Worm (Caenorhabditis elegans) whole organism, late embryonic: ENCODE results near the gene toe-2.

Experiments used
- F13H6.1 ChIP-seq: sonication (generic microtip); optimal IDR thresholded peaks from 2 replicates; lab custom pipeline; 2016; ENCODE audit warnings: missing genetic modification characterization, missing compliant biosample characterization
- K02D7.2 ChIP-seq: sonication (generic microtip); optimal IDR thresholded peaks from 2 replicates; lab custom pipeline; 2017; ENCODE audit warnings: mild to moderate bottlenecking, missing genetic modification characterization, missing compliant biosample characterization
- ama-1 ChIP-seq: fragments of 150-350 bp; optimal IDR thresholded peaks from 2 replicates; lab custom pipeline; 2014
- nhr-11 ChIP-seq: fragments of 150-350 bp; optimal IDR thresholded peaks from 2 replicates; lab custom pipeline; 2014; ENCODE audit warnings: missing biosample characterization, missing genetic modification characterization

DNA sequence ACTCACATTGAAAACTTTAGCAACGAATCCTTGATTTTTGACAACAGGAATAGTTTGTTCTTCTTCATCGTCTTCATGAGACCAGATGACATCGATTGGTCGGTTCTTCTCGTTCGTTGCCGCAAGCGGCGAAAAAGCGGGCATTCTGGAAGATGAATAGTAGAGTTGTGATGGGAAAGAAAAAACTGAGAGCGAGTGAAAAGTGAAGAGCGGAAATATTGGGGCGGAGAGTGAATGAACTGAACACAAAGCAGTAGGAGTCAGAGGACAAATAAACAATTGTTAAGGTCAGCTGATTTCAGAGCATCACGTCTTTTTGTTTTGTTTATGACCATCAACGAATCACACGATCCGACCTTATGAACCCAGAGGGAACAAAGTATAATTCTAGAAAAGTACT is 40.1 kb upstream of the toe-2 start, which contains the start of gene F18C5.10:
- TF ChIP-seq K02D7.2: no peak
- no peak for TF ChIP-seq F13H6.1 (tag; lab: Kevin White, UChicago)
- TF ChIP-seq nhr-11 (tag; lab: Kevin White, UChicago): no peak
- no peak for TF ChIP-seq ama-1 (lab: Kevin White, UChicago)
